Fruit fly (Drosophila melanogaster) whole organism, wandering third instar larva: ENCODE measurements around the gene Pka-C3.

ENCODE experiments used
- Abd-B ChIP-seq: fragments of >200 bp; optimal IDR thresholded peaks from 2 replicates; lab custom pipeline; 2017; ENCODE audit warnings: missing biosample characterization, missing genetic modification characterization
- CG9705 ChIP-seq: fragments of 200-800 bp; sonication (Bioruptor generic); optimal IDR thresholded peaks from 2 replicates; lab custom pipeline; 2018; ENCODE audit warnings: missing biosample characterization, mild to moderate bottlenecking, missing genetic modification characterization
- CrebA ChIP-seq: fragments of 200-800 bp; sonication (Bioruptor generic); optimal IDR thresholded peaks from 2 replicates; lab custom pipeline; 2016; ENCODE audit warnings: missing biosample characterization, mild to moderate bottlenecking, missing genetic modification characterization, borderline replicate concordance
- Dfd ChIP-seq: fragments of >200 bp; optimal IDR thresholded peaks from 2 replicates; lab custom pipeline; 2017; ENCODE audit warnings: missing biosample characterization, missing genetic modification characterization
- GATAd ChIP-seq: sonication (Bioruptor generic); optimal IDR thresholded peaks from 2 replicates; lab custom pipeline; 2016; ENCODE audit warnings: missing biosample characterization, missing genetic modification characterization
- Hr78 ChIP-seq: fragments of >200 bp; optimal IDR thresholded peaks from 2 replicates; lab custom pipeline; 2017; ENCODE audit warnings: missing biosample characterization, missing genetic modification characterization
- Hr83 ChIP-seq: fragments of 200-300 bp; sonication (Bioruptor generic); optimal IDR thresholded peaks from 2 replicates; lab custom pipeline; 2016; ENCODE audit warnings: missing biosample characterization, mild to moderate bottlenecking, missing genetic modification characterization, moderate library complexity; ENCODE audit not compliant: poor library complexity, severe bottlenecking
- Jra ChIP-seq: sonication (Bioruptor generic); optimal IDR thresholded peaks from 2 replicates; lab custom pipeline; 2016; ENCODE audit warnings: missing biosample characterization, missing genetic modification characterization
- Mio ChIP-seq: sonication (Bioruptor generic); optimal IDR thresholded peaks from 2 replicates; lab custom pipeline; 2016; ENCODE audit warnings: missing biosample characterization, missing genetic modification characterization
- Myc ChIP-seq: fragments of >200 bp; optimal IDR thresholded peaks from 2 replicates; lab custom pipeline; 2017
- N ChIP-seq: fragments of >200 bp; optimal IDR thresholded peaks from 2 replicates; lab custom pipeline; 2018; ENCODE audit warnings: missing biosample characterization, missing external identifiers, missing genetic modification characterization
- OdsH ChIP-seq: fragments of 200-800 bp; sonication (Bioruptor generic); optimal IDR thresholded peaks from 2 replicates; lab custom pipeline; 2016; ENCODE audit warnings: missing biosample characterization, mild to moderate bottlenecking, missing genetic modification characterization
- Rel ChIP-seq, 2 experiments: fragments of 200-800 bp; sonication (Bioruptor generic) in 1 of 2; optimal IDR thresholded peaks; 2 replicates in 1 of 2; 3 replicates in 1 of 2; lab custom pipeline; 2016 to 2019; ENCODE audit warnings: mild to moderate bottlenecking in 2 of 2, missing biosample characterization in 2 of 2, missing genetic modification characterization in 2 of 2, moderate library complexity in 1 of 2
- Vsx2 ChIP-seq: fragments of 200-300, 225-300 bp; sonication (Bioruptor generic); optimal IDR thresholded peaks from 2 replicates; lab custom pipeline; 2018; ENCODE audit warnings: missing biosample characterization, missing genetic modification characterization; ENCODE audit not compliant: partially characterized antibody
- br ChIP-seq: fragments of 200-800 bp; sonication (Bioruptor generic); optimal IDR thresholded peaks from 2 replicates; lab custom pipeline; 2016; ENCODE audit warnings: missing biosample characterization, missing genetic modification characterization
- brk ChIP-seq: fragments of 200-800 bp; sonication (Bioruptor generic); optimal IDR thresholded peaks from 2 replicates; lab custom pipeline; 2016; ENCODE audit warnings: missing biosample characterization, mild to moderate bottlenecking, missing genetic modification characterization
- dl ChIP-seq, 2 experiments: fragments of 175-275, 200-275 bp in 1 of 2; fragments of 200-275 bp in 1 of 2; sonication (Bioruptor generic); optimal IDR thresholded peaks; lab custom pipeline; 2018; ENCODE audit warnings: mild to moderate bottlenecking in 2 of 2, missing biosample characterization in 2 of 2, missing genetic modification characterization in 2 of 2, moderate library complexity in 2 of 2; ENCODE audit not compliant: partially characterized antibody in 2 of 2, insufficient read depth in 1 of 2
- dsf ChIP-seq: sonication (Bioruptor generic); optimal IDR thresholded peaks from 2 replicates; lab custom pipeline; 2016; ENCODE audit warnings: missing biosample characterization, missing genetic modification characterization, borderline replicate concordance
- ey ChIP-seq: fragments of 200-800 bp; sonication (Bioruptor generic); optimal IDR thresholded peaks from 2 replicates; lab custom pipeline; 2016; ENCODE audit warnings: missing biosample characterization, missing genetic modification characterization
- foxo ChIP-seq, 2 experiments: fragments of 200-800 bp; sonication (Bioruptor generic); optimal IDR thresholded peaks; 2 replicates in 1 of 2; 3 replicates in 1 of 2; lab custom pipeline; 2016 to 2017; ENCODE audit warnings: missing biosample characterization in 2 of 2, missing genetic modification characterization in 2 of 2
- fru ChIP-seq: fragments of 200-800 bp; sonication (Bioruptor generic); optimal IDR thresholded peaks from 3 replicates; lab custom pipeline; 2016; ENCODE audit warnings: missing biosample characterization, mild to moderate bottlenecking, missing genetic modification characterization
- h ChIP-seq: fragments of 200-800 bp; sonication (Bioruptor generic); optimal IDR thresholded peaks from 3 replicates; lab custom pipeline; 2016; ENCODE audit warnings: missing biosample characterization, mild to moderate bottlenecking, missing genetic modification characterization
- jim ChIP-seq: fragments of 175-275, 200-325 bp; sonication (Bioruptor generic); optimal IDR thresholded peaks from 2 replicates; lab custom pipeline; 2016; ENCODE audit warnings: missing biosample characterization, mild to moderate bottlenecking, missing genetic modification characterization
- lola ChIP-seq: fragments of >200 bp; optimal IDR thresholded peaks from 2 replicates; lab custom pipeline; 2017; ENCODE audit warnings: missing biosample characterization, missing genetic modification characterization
- pan ChIP-seq: fragments of >200 bp; optimal IDR thresholded peaks from 2 replicates; lab custom pipeline; 2017
- psq ChIP-seq: fragments of 200-800 bp; sonication (Bioruptor generic); optimal IDR thresholded peaks from 3 replicates; lab custom pipeline; 2017; ENCODE audit warnings: missing biosample characterization, mild to moderate bottlenecking, missing genetic modification characterization, moderate library complexity
- rgr ChIP-seq: fragments of 200-800 bp; sonication (Bioruptor generic); optimal IDR thresholded peaks from 3 replicates; lab custom pipeline; 2016; ENCODE audit warnings: missing biosample characterization, mild to moderate bottlenecking, missing genetic modification characterization
- sage ChIP-seq: fragments of 200-800 bp; sonication (Bioruptor generic); optimal IDR thresholded peaks from 2 replicates; lab custom pipeline; 2016; ENCODE audit warnings: missing biosample characterization, mild to moderate bottlenecking, missing genetic modification characterization
- sv ChIP-seq: fragments of 200-800 bp; sonication (Bioruptor generic); optimal IDR thresholded peaks from 3 replicates; lab custom pipeline; 2016; ENCODE audit warnings: missing biosample characterization, missing genetic modification characterization
- usp ChIP-seq: fragments of >200 bp; optimal IDR thresholded peaks from 2 replicates; lab custom pipeline; 2017; ENCODE audit warnings: missing biosample characterization, missing genetic modification characterization
- woc ChIP-seq: sonication (Bioruptor generic); optimal IDR thresholded peaks from 2 replicates; lab custom pipeline; 2016; ENCODE audit warnings: missing biosample characterization, mild to moderate bottlenecking, missing genetic modification characterization

Gene Pka-C3

dm6 chr3L:15999358-16000005 lies 44.9 kb upstream of the Pka-C3 start:
- TF ChIP-seq br (GFP tag; lab: Kevin White, UChicago) (no peak), usp (GFP tag; lab: Kevin White, UChicago) (no peak), fru (GFP tag; lab: Kevin White, UChicago) (peak; percentile 26), psq (GFP tag; lab: Kevin White, UChicago) (peak; percentile 37), rgr (peak; percentile 15), Rel (GFP tag; optimal IDR thresholded peaks at IDR 0.05; lab: Kevin White, UChicago) (no peak), Rel (tag; optimal IDR thresholded peaks at IDR 0.05; lab: Kevin White, UChicago) (peak; percentile 90)
- TF ChIP-seq, all 38 proteins: peak for 4

- TF ChIP-seq Rel (GFP tag; optimal IDR thresholded peaks at IDR 0.05; lab: Kevin White, UChicago) (no peak), Rel (tag; optimal IDR thresholded peaks at IDR 0.05; lab: Kevin White, UChicago) (no peak), pan (lab: Kevin White, UChicago) (no peak), fru (GFP tag; lab: Kevin White, UChicago) (no peak), Vsx2 (no peak), lola (GFP tag; lab: Kevin White, UChicago) (no peak), Dfd (GFP tag; lab: Kevin White, UChicago) (no peak), Hr78 (GFP tag; lab: Kevin White, UChicago) (no peak), sv (GFP tag; lab: Kevin White, UChicago) (no peak), N (GFP tag; lab: Kevin White, UChicago) (no peak), CG9705 (no peak), Myc (lab: Kevin White, UChicago) (no peak), dsf (GFP tag; lab: Kevin White, UChicago) (no peak), brk (no peak), jim (GFP tag; lab: Kevin White, UChicago) (no peak)
Observed at dm6 chr3L:15998217-15998616, 43.6 kb upstream of the Pka-C3 start.

DNA sequence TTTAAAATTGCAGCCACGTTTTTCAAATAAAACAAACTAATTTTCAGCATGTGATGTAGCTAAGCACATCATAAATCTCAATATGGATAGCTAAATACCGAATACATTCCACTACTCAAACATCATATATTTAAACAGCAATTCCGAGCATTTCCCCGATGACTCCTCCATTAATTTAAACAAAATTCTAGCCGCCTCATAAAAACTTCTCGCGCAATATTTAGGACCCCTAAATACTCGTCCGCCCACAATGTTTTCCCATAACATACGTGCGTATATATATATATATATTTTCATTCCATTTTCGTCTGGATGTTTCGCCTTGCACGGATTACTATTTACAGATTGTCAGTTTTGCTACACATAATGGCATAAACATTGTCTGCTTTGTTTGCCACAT lies 41.4 kb upstream of the Pka-C3 start:
- TF ChIP-seq Rel (GFP tag; optimal IDR thresholded peaks at IDR 0.05; lab: Kevin White, UChicago) (no peak), Rel (tag; optimal IDR thresholded peaks at IDR 0.05; lab: Kevin White, UChicago) (no peak), jim (GFP tag; lab: Kevin White, UChicago) (no peak), N (GFP tag; lab: Kevin White, UChicago) (no peak), sage (GFP tag; lab: Kevin White, UChicago) (no peak), h (no peak), Abd-B (GFP tag; lab: Kevin White, UChicago) (no peak), GATAd (GFP tag; lab: Kevin White, UChicago) (no peak), Jra (GFP tag; lab: Kevin White, UChicago) (no peak)

- TF ChIP-seq Hr78 (GFP tag; lab: Kevin White, UChicago) (no peak), sv (GFP tag; lab: Kevin White, UChicago) (peak; percentile 8), Rel (GFP tag; optimal IDR thresholded peaks at IDR 0.05; lab: Kevin White, UChicago) (no peak), Rel (tag; optimal IDR thresholded peaks at IDR 0.05; lab: Kevin White, UChicago) (peak; percentile 99), Myc (lab: Kevin White, UChicago) (peak; percentile 25), GATAd (GFP tag; lab: Kevin White, UChicago) (no peak), ey (GFP tag; lab: Kevin White, UChicago) (peak; percentile 26), dsf (GFP tag; lab: Kevin White, UChicago) (peak; percentile 52), foxo (GFP tag; optimal IDR thresholded peaks at IDR 0.05; lab: Kevin White, UChicago) (peak in 1 of 2 experiments; percentile 43), br (GFP tag; lab: Kevin White, UChicago) (peak; percentile 9), OdsH (peak; percentile 35), CrebA (no peak), h (peak; percentile 35), rgr (peak; percentile 47), fru (GFP tag; lab: Kevin White, UChicago) (peak; percentile 43), usp (GFP tag; lab: Kevin White, UChicago) (no peak), woc (GFP tag; lab: Kevin White, UChicago) (peak; percentile 45), brk (no peak), psq (GFP tag; lab: Kevin White, UChicago) (peak; percentile 29), Mio (no peak)
- TF ChIP-seq, all 38 proteins: peak for 13
Observed at dm6 chr3L:15988039-15988546, 33.5 kb upstream of the Pka-C3 start, which contains the start of gene Hip14. TSS of gene Hip14 (plus strand) at chr3L:15988236.

dm6 chr3L:15987635-15988034 lies 33.0 kb upstream of the Pka-C3 start, which contains the start of gene PolD1:
TSS of gene PolD1 (minus strand) at chr3L:15987815.
- no peak for TF ChIP-seq h
- no peak for TF ChIP-seq dl (GFP tag; optimal IDR thresholded peaks at IDR 0.05; lab: Kevin White, UChicago; ENCODE audit: insufficient read depth in 1 of 2, partially characterized antibody in 2 of 2)
- TF ChIP-seq Rel (GFP tag; optimal IDR thresholded peaks at IDR 0.05; lab: Kevin White, UChicago) = no peak
- TF ChIP-seq Rel (tag; optimal IDR thresholded peaks at IDR 0.05; lab: Kevin White, UChicago) = no peak
- TF ChIP-seq Vsx2 = no peak
- TF ChIP-seq GATAd (GFP tag; lab: Kevin White, UChicago) = no peak
- TF ChIP-seq lola (GFP tag; lab: Kevin White, UChicago) = no peak
- TF ChIP-seq rgr = no peak
- TF ChIP-seq ey (GFP tag; lab: Kevin White, UChicago) = no peak
- no peak for TF ChIP-seq br (GFP tag; lab: Kevin White, UChicago)
- TF ChIP-seq OdsH = no peak
- no peak for TF ChIP-seq Hr83
- no peak for TF ChIP-seq Mio
- no peak for TF ChIP-seq CG9705
